Fruit fly (Drosophila melanogaster): ENCODE results near the gene CG11342.
A peak's percentile ranks its signal among the peaks of the same experiment; 100 is the strongest.

The CG11342 gene

dm6 chr3L:4349314-4349713 lies 17.9 kb downstream of the CG11342 start:
- no peak for TF ChIP-seq CG1620 (GFP tag; optimal IDR thresholded peaks at IDR 0.05)
- no peak for TF ChIP-seq tj (GFP tag; optimal IDR thresholded peaks at IDR 0.05)
- no peak for TF ChIP-seq CG11617 (GFP tag; optimal IDR thresholded peaks at IDR 0.05)
- no peak for TF ChIP-seq Crg-1 (GFP tag; optimal IDR thresholded peaks at IDR 0.05)
- no peak for TF ChIP-seq CG5204 (GFP tag; optimal IDR thresholded peaks at IDR 0.05)
- no peak for TF ChIP-seq kay (GFP tag; ENCODE audit: borderline replicate concordance)
- TF ChIP-seq Clk (GFP tag; optimal IDR thresholded peaks at IDR 0.05) = no peak
- no peak for TF ChIP-seq cic (GFP tag; optimal IDR thresholded peaks at IDR 0.05)
- no peak for TF ChIP-seq Mnt (GFP tag; optimal IDR thresholded peaks at IDR 0.05)
- no peak for TF ChIP-seq CG7045 (GFP tag; optimal IDR thresholded peaks at IDR 0.05)
- TF ChIP-seq Hr96 (GFP tag; optimal IDR thresholded peaks at IDR 0.05) = no peak
- TF ChIP-seq bab1 (GFP tag; optimal IDR thresholded peaks at IDR 0.05) = no peak
- no peak for TF ChIP-seq toe (GFP tag; optimal IDR thresholded peaks at IDR 0.05)
- no peak for TF ChIP-seq ovo (GFP tag; optimal IDR thresholded peaks at IDR 0.05)

- TF ChIP-seq CG33017 (tag; optimal IDR thresholded peaks at IDR 0.05) = no peak
- TF ChIP-seq CG5204 (GFP tag; optimal IDR thresholded peaks at IDR 0.05) = no peak
- no peak for TF ChIP-seq CG14711 (tag; optimal IDR thresholded peaks at IDR 0.05)
- no peak for TF ChIP-seq pad (GFP tag; optimal IDR thresholded peaks at IDR 0.05)
- no peak for TF ChIP-seq CG1620 (GFP tag; optimal IDR thresholded peaks at IDR 0.05)
- no peak for TF ChIP-seq kay (GFP tag; ENCODE audit: borderline replicate concordance)
- TF ChIP-seq ovo (GFP tag; optimal IDR thresholded peaks at IDR 0.05) = no peak
- no peak for TF ChIP-seq tj (GFP tag; optimal IDR thresholded peaks at IDR 0.05)
- no peak for TF ChIP-seq CG12768 (GFP tag; optimal IDR thresholded peaks at IDR 0.05)
These were observed 18.4 kb downstream of the CG11342 start for dm6 chr3L:4348839-4349238.

dm6 chr3L:4348072-4348471 lies 19.2 kb downstream of the CG11342 start:
- TF ChIP-seq Crg-1 (GFP tag; optimal IDR thresholded peaks at IDR 0.05) = no peak

- no peak for TF ChIP-seq CG7101 (tag; optimal IDR thresholded peaks at IDR 0.05)
- no peak for TF ChIP-seq CG1620 (GFP tag; optimal IDR thresholded peaks at IDR 0.05)
- no peak for TF ChIP-seq cnc (optimal IDR thresholded peaks at IDR 0.05)
- TF ChIP-seq Crg-1 (GFP tag; optimal IDR thresholded peaks at IDR 0.05) = no peak
- no peak for TF ChIP-seq CG7045 (GFP tag; optimal IDR thresholded peaks at IDR 0.05)
- TF ChIP-seq CG12768 (GFP tag; optimal IDR thresholded peaks at IDR 0.05) = no peak
- no peak for TF ChIP-seq Mnt (GFP tag; optimal IDR thresholded peaks at IDR 0.05)
- no peak for TF ChIP-seq cic (GFP tag; optimal IDR thresholded peaks at IDR 0.05)
- TF ChIP-seq CG33017 (tag; optimal IDR thresholded peaks at IDR 0.05) = no peak
- no peak for TF ChIP-seq CG5204 (GFP tag; optimal IDR thresholded peaks at IDR 0.05)
- TF ChIP-seq bab1 (GFP tag; optimal IDR thresholded peaks at IDR 0.05) = no peak
These were observed 20.9 kb downstream of the CG11342 start for dm6 chr3L:4346379-4346778.

dm6 chr3L:4341078-4341477 lies 26.2 kb downstream of the CG11342 start:
- no peak for TF ChIP-seq CG14711 (tag; optimal IDR thresholded peaks at IDR 0.05)
- TF ChIP-seq CG7045 (GFP tag; optimal IDR thresholded peaks at IDR 0.05) = no peak
- peak; percentile 11 for TF ChIP-seq kay (GFP tag; ENCODE audit: borderline replicate concordance)

- TF ChIP-seq CG7045 (GFP tag; optimal IDR thresholded peaks at IDR 0.05) (no peak), toe (GFP tag; optimal IDR thresholded peaks at IDR 0.05) (no peak), CG14711 (tag; optimal IDR thresholded peaks at IDR 0.05) (no peak), CG11617 (GFP tag; optimal IDR thresholded peaks at IDR 0.05) (no peak), CG5204 (GFP tag; optimal IDR thresholded peaks at IDR 0.05) (no peak), Hr96 (GFP tag; optimal IDR thresholded peaks at IDR 0.05) (no peak), Clk (GFP tag; optimal IDR thresholded peaks at IDR 0.05) (no peak), pad (GFP tag; optimal IDR thresholded peaks at IDR 0.05) (no peak), CG7101 (tag; optimal IDR thresholded peaks at IDR 0.05) (no peak), CG12768 (GFP tag; optimal IDR thresholded peaks at IDR 0.05) (no peak), tj (GFP tag; optimal IDR thresholded peaks at IDR 0.05) (no peak), cic (GFP tag; optimal IDR thresholded peaks at IDR 0.05) (no peak), cnc (optimal IDR thresholded peaks at IDR 0.05) (no peak), bab1 (GFP tag; optimal IDR thresholded peaks at IDR 0.05) (no peak), kay (GFP tag; ENCODE audit: borderline replicate concordance) (no peak), Crg-1 (GFP tag; optimal IDR thresholded peaks at IDR 0.05) (no peak), CG1620 (GFP tag; optimal IDR thresholded peaks at IDR 0.05) (no peak), CG33017 (tag; optimal IDR thresholded peaks at IDR 0.05) (no peak)
These were observed 27.0 kb downstream of the CG11342 start for dm6 chr3L:4340227-4340626.

- TF ChIP-seq CG7101 (tag; optimal IDR thresholded peaks at IDR 0.05) = no peak
- TF ChIP-seq CG7045 (GFP tag; optimal IDR thresholded peaks at IDR 0.05) = no peak
- TF ChIP-seq cnc (optimal IDR thresholded peaks at IDR 0.05) = no peak
- no peak for TF ChIP-seq toe (GFP tag; optimal IDR thresholded peaks at IDR 0.05)
- no peak for TF ChIP-seq Hr96 (GFP tag; optimal IDR thresholded peaks at IDR 0.05)
- no peak for TF ChIP-seq pad (GFP tag; optimal IDR thresholded peaks at IDR 0.05)
- no peak for TF ChIP-seq CG1620 (GFP tag; optimal IDR thresholded peaks at IDR 0.05)
These were observed 27.7 kb downstream of the CG11342 start for dm6 chr3L:4339525-4339924.

- no peak for TF ChIP-seq Clk (GFP tag; optimal IDR thresholded peaks at IDR 0.05)
- no peak for TF ChIP-seq ovo (GFP tag; optimal IDR thresholded peaks at IDR 0.05)
- TF ChIP-seq bab1 (GFP tag; optimal IDR thresholded peaks at IDR 0.05) = no peak
- TF ChIP-seq CG7101 (tag; optimal IDR thresholded peaks at IDR 0.05) = no peak
- no peak for TF ChIP-seq Hr96 (GFP tag; optimal IDR thresholded peaks at IDR 0.05)
These were observed 30.7 kb downstream of the CG11342 start for dm6 chr3L:4336588-4336987.
